Worm (Caenorhabditis elegans): ENCODE data around the gene btb-16.

The btb-16 gene

DNA sequence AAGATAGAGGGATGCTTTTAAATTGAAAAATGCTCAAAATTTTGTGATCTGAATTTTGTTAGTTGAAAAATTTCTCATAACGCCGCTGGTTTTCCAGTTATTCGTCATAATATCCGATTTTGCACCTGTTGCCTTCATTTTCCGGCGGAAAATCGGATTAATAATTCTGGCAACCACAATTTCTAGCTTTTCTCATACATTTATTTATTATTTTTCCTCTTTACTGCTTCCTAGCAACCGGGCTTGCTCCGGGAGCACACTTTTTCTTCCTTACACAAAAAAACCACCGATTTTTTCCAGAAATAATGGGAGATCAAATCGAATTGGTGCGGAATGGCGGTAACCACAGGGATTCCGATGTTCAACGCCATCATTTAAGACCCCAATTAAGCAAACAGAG is 29.3 kb upstream of the btb-16 start, which contains the start of gene F02E11.7:
Gene F02E11.7 (plus strand): TSS at position 301 of the 400 bp plus-strand sequence.
- peak; percentile 11 for TF ChIP-seq fkh-8 (tag; optimal IDR thresholded peaks at IDR 0.05)
- no peak for TF ChIP-seq lin-35 (GFP tag; optimal IDR thresholded peaks at IDR 0.05)

DNA sequence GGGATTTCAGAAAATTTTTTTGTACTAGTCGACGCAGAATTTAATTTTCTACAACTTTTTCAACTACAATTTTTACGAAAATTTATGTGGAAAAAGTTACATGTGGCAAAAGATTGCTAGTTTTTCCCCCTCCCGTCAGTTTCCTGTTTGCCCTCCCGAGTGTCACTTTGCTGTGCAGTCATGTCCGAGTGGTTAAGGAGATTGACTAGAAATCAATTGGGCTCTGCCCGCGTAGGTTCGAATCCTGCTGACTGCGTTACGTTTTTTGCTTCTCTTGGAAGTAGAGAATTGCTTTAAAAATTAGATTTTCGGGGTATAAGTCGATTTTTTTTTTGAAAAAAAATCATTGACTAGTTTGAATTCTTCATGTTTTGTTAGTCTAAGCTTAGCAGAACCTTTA is 28.9 kb upstream of the btb-16 start:
- TF ChIP-seq efl-1 (optimal IDR thresholded peaks at IDR 0.05) (peak in 1 of 2 experiments; percentile 1), efl-1 (GFP tag; optimal IDR thresholded peaks at IDR 0.05 in 1 of 2) (no peak), lsy-2 (tag; optimal IDR thresholded peaks at IDR 0.05) (peak in 1 of 2 experiments; percentile 10), snu-23 (GFP tag; optimal IDR thresholded peaks at IDR 0.05) (peak; percentile 3), fkh-10 (GFP tag; optimal IDR thresholded peaks at IDR 0.05) (no peak), nhr-19 (GFP tag; conservative IDR thresholded peaks at IDR 0.05) (0 out of 2 replicates have a peak, but pooled peaks have one; percentile 8)

DNA sequence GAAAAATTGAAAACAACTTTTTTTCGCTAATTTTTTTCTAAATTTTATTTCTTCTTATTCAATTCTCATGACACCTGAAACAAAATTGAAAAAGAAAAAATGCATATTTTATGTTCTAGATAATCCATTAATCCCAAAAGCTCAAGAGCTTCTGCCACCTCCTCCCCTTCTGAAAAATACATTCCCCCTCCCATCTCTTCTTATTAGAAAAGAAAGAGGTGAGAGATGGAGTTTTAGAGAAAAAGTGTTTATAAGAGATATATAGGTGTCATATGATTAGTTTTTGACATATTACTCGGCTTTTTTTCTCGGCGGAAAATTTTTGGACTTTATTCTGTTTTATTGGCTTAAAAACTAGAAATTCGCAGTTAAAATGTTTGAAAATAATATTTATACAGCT is 26.1 kb upstream of the btb-16 start:
- TF ChIP-seq nhr-12 (tag; optimal IDR thresholded peaks at IDR 0.05) (no peak), ces-1 (GFP tag; optimal IDR thresholded peaks at IDR 0.05) (no peak), nhr-84 (tag; optimal IDR thresholded peaks at IDR 0.05) (no peak), elt-2 (tag; optimal IDR thresholded peaks at IDR 0.05) (no peak), nhr-237 (tag; optimal IDR thresholded peaks at IDR 0.05) (no peak), lin-14 (GFP tag; optimal IDR thresholded peaks at IDR 0.05) (no peak), mep-1 (tag; optimal IDR thresholded peaks at IDR 0.05) (peak; percentile 9), snu-23 (GFP tag; optimal IDR thresholded peaks at IDR 0.05) (no peak), fkh-8 (tag; optimal IDR thresholded peaks at IDR 0.05) (peak; percentile 4), mab-9 (GFP tag; IDR thresholded peaks at IDR 0.05) (no peak), nhr-76 (tag; optimal IDR thresholded peaks at IDR 0.05) (no peak), nhr-71 (tag; optimal IDR thresholded peaks at IDR 0.05) (peak; percentile 27), fkh-10 (GFP tag; optimal IDR thresholded peaks at IDR 0.05) (no peak), dsc-1 (tag; optimal IDR thresholded peaks at IDR 0.05) (peak; percentile 59), nhr-28 (tag; optimal IDR thresholded peaks at IDR 0.05) (no peak), unc-30 (tag; optimal IDR thresholded peaks at IDR 0.05) (peak; percentile 26)

DNA sequence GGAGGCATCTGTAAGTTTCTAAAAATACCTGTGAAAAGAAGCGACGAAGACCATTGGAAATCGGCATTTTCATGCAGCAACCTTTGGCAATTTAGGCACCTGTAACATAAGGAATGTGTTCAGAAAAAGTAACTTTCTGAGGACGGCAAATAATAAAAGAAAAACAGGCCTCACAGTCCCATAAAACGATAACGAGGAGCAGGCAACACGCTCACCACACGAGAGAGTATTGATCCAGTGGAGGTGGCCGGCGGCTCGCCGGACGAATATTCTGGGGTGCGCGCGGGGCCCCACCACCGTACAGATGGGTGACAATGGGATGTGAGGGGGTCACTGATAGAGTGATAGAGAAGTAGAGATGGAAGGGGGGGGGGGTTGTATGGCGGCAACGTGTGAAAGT is 21.8 kb upstream of the btb-16 start, which contains the start of gene F02E11.3:
Gene F02E11.3 (minus strand): TSS at position 101 of the 400 bp plus-strand sequence.
- TF ChIP-seq aha-1 (tag; optimal IDR thresholded peaks at IDR 0.05) (no peak), nhr-76 (tag; optimal IDR thresholded peaks at IDR 0.05) (no peak), nhr-237 (tag; optimal IDR thresholded peaks at IDR 0.05) (no peak), elt-2 (tag; optimal IDR thresholded peaks at IDR 0.05) (no peak), ets-5 (GFP tag; IDR thresholded peaks at IDR 0.05) (no peak), tlp-1 (tag; optimal IDR thresholded peaks at IDR 0.05) (no peak), sptf-1 (tag; optimal IDR thresholded peaks at IDR 0.05) (no peak), tbx-2 (tag; optimal IDR thresholded peaks at IDR 0.05) (no peak), lin-15B (tag; optimal IDR thresholded peaks at IDR 0.05) (no peak), lin-13 (GFP tag; optimal IDR thresholded peaks at IDR 0.05) (no peak)

DNA sequence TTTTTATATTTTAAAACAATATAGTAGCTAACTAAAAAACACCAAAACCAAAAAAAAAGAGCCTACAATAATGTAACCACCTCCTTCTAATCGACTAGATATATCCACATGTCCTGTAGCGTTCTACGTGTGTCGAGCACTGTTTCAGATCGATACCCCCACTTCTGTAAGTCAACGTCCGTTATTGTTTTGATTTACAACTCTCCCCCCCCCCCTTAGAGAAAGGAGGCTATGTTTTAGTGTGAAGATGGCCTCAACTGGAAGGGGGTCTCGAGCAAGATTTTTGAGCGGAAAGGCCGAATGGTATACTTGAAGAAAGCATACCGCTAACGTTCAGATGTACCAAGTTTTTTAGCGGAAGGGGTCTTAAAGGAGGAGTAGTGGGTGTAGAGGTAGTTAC is 19.0 kb upstream of the btb-16 start, which contains the start of gene F02E11.4:
Gene F02E11.4 (minus strand): TSS at position 101 of the 400 bp plus-strand sequence.
- TF ChIP-seq sptf-1 (tag; optimal IDR thresholded peaks at IDR 0.05) (no peak), efl-1 (optimal IDR thresholded peaks at IDR 0.05) (no peak), efl-1 (GFP tag; optimal IDR thresholded peaks at IDR 0.05 in 1 of 2) (no peak), pax-3 (tag; optimal IDR thresholded peaks at IDR 0.05) (no peak), aly-2 (tag; optimal IDR thresholded peaks at IDR 0.05) (no peak), ama-1 (optimal IDR thresholded peaks at IDR 0.05) (no peak), swsn-7 (tag; optimal IDR thresholded peaks at IDR 0.05) (no peak), lin-15B (tag; optimal IDR thresholded peaks at IDR 0.05) (no peak), nhr-90 (tag; optimal IDR thresholded peaks at IDR 0.05; ENCODE audit: poor library complexity) (no peak), nhr-12 (tag; optimal IDR thresholded peaks at IDR 0.05) (no peak), unc-86 (tag; optimal IDR thresholded peaks at IDR 0.05) (no peak), nhr-28 (tag; optimal IDR thresholded peaks at IDR 0.05) (no peak), mef-2 (tag; optimal IDR thresholded peaks at IDR 0.05) (no peak), nhr-76 (tag; optimal IDR thresholded peaks at IDR 0.05) (no peak), fkh-10 (GFP tag; optimal IDR thresholded peaks at IDR 0.05) (no peak), nhr-19 (GFP tag; conservative IDR thresholded peaks at IDR 0.05) (no peak), C04F5.9 (tag; optimal IDR thresholded peaks at IDR 0.05) (no peak), unc-30 (tag; optimal IDR thresholded peaks at IDR 0.05) (no peak), nhr-237 (tag; optimal IDR thresholded peaks at IDR 0.05) (no peak), unc-98 (GFP tag; IDR thresholded peaks at IDR 0.05) (no peak), nhr-85 (tag) (no peak)

Measured in whole organism, L1 larva.